Fruit fly (Drosophila melanogaster): ENCODE data around the gene CG15760.

The CG15760 gene

DNA sequence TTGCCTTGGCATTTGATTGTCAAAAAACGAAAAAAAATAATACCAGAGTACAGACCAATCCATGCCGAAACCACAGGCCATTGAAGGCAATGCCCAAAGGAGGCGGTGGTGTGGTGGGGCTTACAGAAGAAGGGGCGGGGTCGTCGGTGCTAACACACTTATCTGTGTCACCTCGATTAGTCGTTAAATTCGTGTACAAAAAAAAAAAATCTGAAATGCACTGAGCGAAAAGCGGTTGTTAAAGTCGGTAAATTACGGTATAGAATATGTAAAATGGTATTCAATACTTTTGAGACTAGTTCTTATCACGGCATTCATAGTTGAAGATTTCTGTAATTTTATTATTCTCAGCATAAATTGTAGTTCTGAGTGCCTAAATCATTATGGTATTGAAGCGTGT, 25.5 kb upstream of the CG15760 start (continued):
- TF ChIP-seq grn (GFP tag; optimal IDR thresholded peaks at IDR 0.05) = peak; percentile 50
- TF ChIP-seq CG17385 (GFP tag; optimal IDR thresholded peaks at IDR 0.05) = peak; percentile 14
- no peak for TF ChIP-seq CG2889 (GFP tag; IDR thresholded peaks at IDR 0.05)
- TF ChIP-seq Bdp1 (GFP tag; optimal IDR thresholded peaks at IDR 0.05) = peak; percentile 2
- peak; percentile 56 for TF ChIP-seq CG9727 (GFP tag; optimal IDR thresholded peaks at IDR 0.05)
- peak; percentile 57 for TF ChIP-seq esg (GFP tag; conservative IDR thresholded peaks at IDR 0.05)
- TF ChIP-seq CG6689 (GFP tag; IDR thresholded peaks at IDR 0.05) = peak; percentile 71
- TF ChIP-seq CG3281 (GFP tag; optimal IDR thresholded peaks at IDR 0.05) = peak; percentile 28
- peak; percentile 48 for TF ChIP-seq CG12071 (GFP tag; optimal IDR thresholded peaks at IDR 0.05)
- no peak for TF ChIP-seq CG7745 (tag; optimal IDR thresholded peaks at IDR 0.05)
- no peak for TF ChIP-seq Dek (tag; optimal IDR thresholded peaks at IDR 0.05)
- TF ChIP-seq CG11723 (GFP tag; optimal IDR thresholded peaks at IDR 0.05) = no peak
- TF ChIP-seq CG30403 (GFP tag; optimal IDR thresholded peaks at IDR 0.05) = peak; percentile 54
- no peak for TF ChIP-seq HmgD (GFP tag; optimal IDR thresholded peaks at IDR 0.05)
- TF ChIP-seq CrebB (tag; optimal IDR thresholded peaks at IDR 0.05) = no peak
- TF ChIP-seq D (optimal IDR thresholded peaks at IDR 0.05) = no peak
- peak; percentile 28 for TF ChIP-seq D (GFP tag; optimal IDR thresholded peaks at IDR 0.05)
- TF ChIP-seq CG18619 (GFP tag; optimal IDR thresholded peaks at IDR 0.05) = peak; percentile 1
- TF ChIP-seq pum (GFP tag; optimal IDR thresholded peaks at IDR 0.05) = peak; percentile 55
- peak; percentile 32 for TF ChIP-seq lilli (GFP tag; optimal IDR thresholded peaks at IDR 0.05)
- TF ChIP-seq CG1603 (tag; optimal IDR thresholded peaks at IDR 0.05) = peak; percentile 68
- TF ChIP-seq CG18011 (GFP tag; optimal IDR thresholded peaks at IDR 0.05) = no peak
- peak; percentile 44 for TF ChIP-seq CG18476 (GFP tag; optimal IDR thresholded peaks at IDR 0.05)
- peak; percentile 29 for TF ChIP-seq Jarid2 (GFP tag; optimal IDR thresholded peaks at IDR 0.05)
- TF ChIP-seq tna (GFP tag; IDR thresholded peaks at IDR 0.05; ENCODE audit: partially characterized antibody) = no peak
- TF ChIP-seq CG18262 (tag; optimal IDR thresholded peaks at IDR 0.05) = peak; percentile 59
- TF ChIP-seq CG1024 (GFP tag; IDR thresholded peaks at IDR 0.05) = peak; percentile 75
- TF ChIP-seq Hsf (GFP tag; optimal IDR thresholded peaks at IDR 0.05) = peak; percentile 49
- TF ChIP-seq da (GFP tag; optimal IDR thresholded peaks at IDR 0.05) = peak; percentile 5
- peak; percentile 51; the same call in 1 of the 3 replicates for TF ChIP-seq jigr1 (GFP tag; IDR thresholded peaks at IDR 0.05)
- no peak for TF ChIP-seq ken (GFP tag; IDR thresholded peaks at IDR 0.05)
- no peak for TF ChIP-seq kah (GFP tag; optimal IDR thresholded peaks at IDR 0.05)
- peak; percentile 65 for TF ChIP-seq CG11247 (GFP tag; IDR thresholded peaks at IDR 0.05)
- TF ChIP-seq Blimp-1 (GFP tag; optimal IDR thresholded peaks at IDR 0.05) = peak; percentile 81
- peak; percentile 8 for TF ChIP-seq org-1 (GFP tag; optimal IDR thresholded peaks at IDR 0.05)
- TF ChIP-seq repo (GFP tag; optimal IDR thresholded peaks at IDR 0.05) = no peak
- TF ChIP-seq CG11456 (GFP tag; IDR thresholded peaks at IDR 0.05) = peak; percentile 67
- TF ChIP-seq hth (optimal IDR thresholded peaks at IDR 0.05) = no peak
- no peak for TF ChIP-seq Dfd (GFP tag; optimal IDR thresholded peaks at IDR 0.05)
- peak; percentile 45 for TF ChIP-seq PHDP (tag; optimal IDR thresholded peaks at IDR 0.05)
- no peak for TF ChIP-seq dati (GFP tag; IDR thresholded peaks at IDR 0.05)
- TF ChIP-seq CG4424 (GFP tag; optimal IDR thresholded peaks at IDR 0.05) = peak; percentile 71
- TF ChIP-seq CG31441 (GFP tag; IDR thresholded peaks at IDR 0.05) = peak; percentile 57
- TF ChIP-seq HLH54F (GFP tag; optimal IDR thresholded peaks at IDR 0.05) = peak; percentile 11
- TF ChIP-seq gem (tag; optimal IDR thresholded peaks at IDR 0.05) = peak; percentile 64
- no peak for TF ChIP-seq lov (optimal IDR thresholded peaks at IDR 0.05)
- no peak for TF ChIP-seq lov (GFP tag; IDR thresholded peaks at IDR 0.05)
- peak; percentile 13 for TF ChIP-seq nau (GFP tag; optimal IDR thresholded peaks at IDR 0.05)
- TF ChIP-seq sug (tag; optimal IDR thresholded peaks at IDR 0.05) = peak; percentile 67
- peak; percentile 57 for TF ChIP-seq CG5245 (GFP tag; optimal IDR thresholded peaks at IDR 0.05)
- TF ChIP-seq eve (GFP tag; optimal IDR thresholded peaks at IDR 0.05) = peak in 1 of 2 experiments; percentile 65
- TF ChIP-seq CG43689 (GFP tag; IDR thresholded peaks at IDR 0.05) = 0 out of 2 replicates have a peak, but pooled peaks have one; percentile 13
